Worm (Caenorhabditis elegans): ENCODE measurements around the gene fbxa-197.

Gene fbxa-197

DNA sequence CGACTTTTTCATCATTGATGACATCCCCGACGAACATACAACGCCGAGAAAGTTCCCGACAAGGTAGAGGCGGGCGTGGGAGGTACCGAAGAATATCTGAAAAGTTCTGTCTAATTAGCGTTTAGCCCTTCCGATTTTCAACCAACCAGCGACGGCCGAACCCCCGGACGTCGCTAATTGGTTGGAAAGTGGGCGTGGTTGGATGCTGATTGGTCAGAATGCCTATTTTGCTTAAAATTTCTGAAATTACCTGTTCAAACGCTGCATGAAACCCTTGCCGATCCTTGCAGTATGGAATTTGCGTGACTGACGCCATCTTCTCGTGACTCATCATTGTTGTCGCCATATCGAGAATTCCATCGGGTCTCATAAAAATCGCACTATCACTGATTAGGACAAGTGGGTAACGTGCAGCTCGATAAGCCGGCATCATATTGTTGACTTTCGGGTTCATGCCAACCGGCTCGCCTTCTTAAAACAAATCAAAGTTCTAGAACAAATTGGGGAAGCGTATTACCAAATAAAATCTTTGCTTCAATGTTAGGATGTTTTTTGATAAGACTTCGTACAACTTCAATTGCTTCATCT, 20.3 kb downstream of the fbxa-197 start:
- no peak for TF ChIP-seq tbx-37 (GFP tag; conservative IDR thresholded peaks at IDR 0.05)
- TF ChIP-seq B0310.2 (tag; optimal IDR thresholded peaks at IDR 0.05) = no peak
- no peak for TF ChIP-seq sea-1 (GFP tag; conservative IDR thresholded peaks at IDR 0.05)
- TF ChIP-seq hnd-1 (tag; optimal IDR thresholded peaks at IDR 0.05) = no peak
- TF ChIP-seq aly-1 (tag; optimal IDR thresholded peaks at IDR 0.05) = no peak
- no peak for TF ChIP-seq hmbx-1 (tag; optimal IDR thresholded peaks at IDR 0.05)
- TF ChIP-seq pes-1 (GFP tag; IDR thresholded peaks at IDR 0.05) = no peak
- no peak for TF ChIP-seq ama-1 (optimal IDR thresholded peaks at IDR 0.05)
- TF ChIP-seq flt-1 (GFP tag; IDR thresholded peaks at IDR 0.05) = no peak
- TF ChIP-seq scrt-1 (GFP tag; IDR thresholded peaks at IDR 0.05) = no peak
- TF ChIP-seq hmg-4 (GFP tag; optimal IDR thresholded peaks at IDR 0.05) = no peak
- no peak for TF ChIP-seq ceh-13 (GFP tag; optimal IDR thresholded peaks at IDR 0.05)
- no peak for TF ChIP-seq ceh-36 (tag; optimal IDR thresholded peaks at IDR 0.05)
- no peak for TF ChIP-seq F13C5.2 (tag; optimal IDR thresholded peaks at IDR 0.05)
- no peak for TF ChIP-seq ets-7 (tag; optimal IDR thresholded peaks at IDR 0.05)
- TF ChIP-seq tra-4 (tag; optimal IDR thresholded peaks at IDR 0.05) = no peak
- TF ChIP-seq tbx-11 (GFP tag; IDR thresholded peaks at IDR 0.05) = no peak

DNA sequence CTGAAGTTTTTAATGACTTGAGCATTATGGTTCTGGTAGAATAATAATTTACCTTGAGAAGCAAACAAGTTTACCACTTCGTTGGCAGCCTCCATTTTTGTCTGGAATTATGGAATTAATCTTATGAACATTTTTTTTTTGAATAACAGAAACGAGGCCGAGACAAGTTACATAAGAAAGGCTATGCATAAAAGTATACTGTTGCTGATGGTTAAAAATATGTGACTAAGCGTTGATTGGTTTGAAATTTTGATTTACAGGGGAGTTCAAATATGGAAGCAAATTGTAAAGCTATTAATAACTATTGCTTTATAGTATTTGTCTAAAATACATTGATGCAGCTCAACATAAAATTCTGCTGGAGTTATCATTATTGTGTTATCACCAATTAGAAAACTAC, 21.3 kb downstream of the fbxa-197 start, which contains the start of gene cgt-1:
cgt-1 (minus strand) TSS at position 101 of the 400 bp plus-strand sequence.
- TF ChIP-seq F13C5.2 (tag; optimal IDR thresholded peaks at IDR 0.05) (no peak), pes-1 (GFP tag; IDR thresholded peaks at IDR 0.05) (no peak), hmg-4 (GFP tag; optimal IDR thresholded peaks at IDR 0.05) (no peak), sea-1 (GFP tag; conservative IDR thresholded peaks at IDR 0.05) (no peak), flt-1 (GFP tag; IDR thresholded peaks at IDR 0.05) (no peak), hmbx-1 (tag; optimal IDR thresholded peaks at IDR 0.05) (no peak), scrt-1 (GFP tag; IDR thresholded peaks at IDR 0.05) (no peak), aly-1 (tag; optimal IDR thresholded peaks at IDR 0.05) (no peak), ets-7 (tag; optimal IDR thresholded peaks at IDR 0.05) (no peak), ceh-36 (tag; optimal IDR thresholded peaks at IDR 0.05) (no peak), tra-4 (tag; optimal IDR thresholded peaks at IDR 0.05) (no peak), hnd-1 (tag; optimal IDR thresholded peaks at IDR 0.05) (no peak)

DNA sequence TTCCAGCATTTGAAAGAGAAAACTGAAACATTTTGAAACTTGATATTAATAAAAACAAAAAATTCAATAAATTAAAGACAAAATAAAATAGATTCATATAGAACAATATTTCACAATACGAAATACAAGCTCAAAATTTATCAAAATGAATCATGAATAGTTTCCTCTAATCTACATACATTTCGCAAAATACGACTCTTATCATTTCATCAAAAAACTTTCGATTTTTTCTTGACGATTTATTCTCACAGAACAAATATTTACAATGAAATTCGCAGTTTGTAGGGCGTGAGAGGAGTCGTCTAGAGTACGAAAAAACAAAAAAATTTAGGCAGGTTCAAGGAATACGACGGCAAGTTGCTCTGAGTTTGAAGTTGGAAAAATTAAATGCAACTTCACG, 22.6 kb downstream of the fbxa-197 start:
- TF ChIP-seq ets-7 (tag; optimal IDR thresholded peaks at IDR 0.05) = no peak
- no peak for TF ChIP-seq ceh-13 (GFP tag; optimal IDR thresholded peaks at IDR 0.05)
- TF ChIP-seq tbx-11 (GFP tag; IDR thresholded peaks at IDR 0.05) = no peak
- TF ChIP-seq B0310.2 (tag; optimal IDR thresholded peaks at IDR 0.05) = no peak
- TF ChIP-seq tbx-37 (GFP tag; conservative IDR thresholded peaks at IDR 0.05) = no peak
- no peak for TF ChIP-seq hmg-4 (GFP tag; optimal IDR thresholded peaks at IDR 0.05)
- no peak for TF ChIP-seq ceh-36 (tag; optimal IDR thresholded peaks at IDR 0.05)
- TF ChIP-seq sea-1 (GFP tag; conservative IDR thresholded peaks at IDR 0.05) = no peak
- no peak for TF ChIP-seq hnd-1 (tag; optimal IDR thresholded peaks at IDR 0.05)
- no peak for TF ChIP-seq pes-1 (GFP tag; IDR thresholded peaks at IDR 0.05)
- TF ChIP-seq scrt-1 (GFP tag; IDR thresholded peaks at IDR 0.05) = no peak

DNA sequence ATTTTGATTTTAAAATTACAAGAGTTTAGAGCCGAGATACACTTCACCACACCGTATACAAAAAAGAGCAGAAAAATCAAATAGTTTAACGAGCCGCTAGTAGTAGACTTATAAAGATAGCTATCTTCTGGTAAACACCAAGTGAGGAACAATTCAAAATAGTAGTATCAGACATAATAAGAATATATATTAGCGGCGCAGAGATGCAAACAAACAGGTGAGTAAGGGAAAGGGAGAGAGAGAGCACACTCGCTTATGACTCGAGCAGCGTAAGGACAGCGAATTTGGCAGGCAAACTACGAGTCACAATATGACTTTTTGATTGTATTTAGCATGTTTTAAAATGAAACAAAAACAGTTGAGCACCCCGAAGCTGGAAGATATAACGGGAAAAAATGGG, 23.8 kb downstream of the fbxa-197 start:
- TF ChIP-seq B0310.2 (tag; optimal IDR thresholded peaks at IDR 0.05) (no peak), ceh-36 (tag; optimal IDR thresholded peaks at IDR 0.05) (no peak), aly-1 (tag; optimal IDR thresholded peaks at IDR 0.05) (no peak), F13C5.2 (tag; optimal IDR thresholded peaks at IDR 0.05) (no peak), ets-7 (tag; optimal IDR thresholded peaks at IDR 0.05) (no peak), pes-1 (GFP tag; IDR thresholded peaks at IDR 0.05) (no peak), flt-1 (GFP tag; IDR thresholded peaks at IDR 0.05) (no peak), sea-1 (GFP tag; conservative IDR thresholded peaks at IDR 0.05) (no peak), scrt-1 (GFP tag; IDR thresholded peaks at IDR 0.05) (no peak)

DNA sequence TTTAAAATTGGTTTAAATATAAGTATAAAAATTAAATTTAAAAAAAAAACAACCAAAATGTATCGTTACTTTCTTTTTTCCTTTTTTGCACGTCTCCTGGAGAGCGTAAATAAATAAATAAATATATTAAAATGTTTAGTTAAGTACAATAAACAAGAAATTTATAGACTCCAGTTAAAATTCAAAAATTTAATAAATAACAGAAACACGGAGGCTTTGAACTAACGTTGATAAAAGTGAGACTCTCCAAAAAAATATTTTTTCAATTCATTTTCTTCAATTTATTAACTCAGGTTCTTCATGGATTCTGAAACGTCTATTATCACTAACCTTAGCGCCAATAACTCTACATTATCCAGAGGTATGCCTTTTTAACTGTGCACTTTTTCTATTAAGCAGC, 24.3 kb downstream of the fbxa-197 start, which contains the start of gene T06C12.12:
T06C12.12 (plus strand) TSS at position 301 of the 400 bp plus-strand sequence.
- no peak for TF ChIP-seq ets-7 (tag; optimal IDR thresholded peaks at IDR 0.05)
- TF ChIP-seq flt-1 (GFP tag; IDR thresholded peaks at IDR 0.05) = no peak
- no peak for TF ChIP-seq hmg-4 (GFP tag; optimal IDR thresholded peaks at IDR 0.05)
- TF ChIP-seq tbx-11 (GFP tag; IDR thresholded peaks at IDR 0.05) = no peak

DNA sequence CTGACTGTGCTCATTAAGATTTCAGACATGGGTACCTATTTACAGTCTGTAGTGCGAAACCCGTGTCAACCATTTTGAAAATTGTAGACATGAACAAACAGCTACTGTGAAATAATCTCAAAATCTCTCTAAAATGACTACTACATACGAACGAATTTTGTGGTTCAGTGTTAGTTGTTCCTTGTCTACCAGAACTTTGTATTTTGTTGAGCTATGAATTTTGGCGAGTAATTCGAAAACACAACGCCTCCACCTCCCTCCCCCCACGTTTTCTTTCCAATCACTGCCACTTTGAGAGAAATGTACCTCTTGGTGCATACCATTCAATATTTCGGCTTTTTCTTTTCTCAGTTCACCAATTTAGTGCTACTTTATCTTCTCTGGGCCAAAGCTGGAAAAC, 25.2 kb downstream of the fbxa-197 start, which contains the start of gene T06C12.11:
T06C12.11 (plus strand) TSS at position 301 of the 400 bp plus-strand sequence.
- TF ChIP-seq hnd-1 (tag; optimal IDR thresholded peaks at IDR 0.05) (no peak), B0310.2 (tag; optimal IDR thresholded peaks at IDR 0.05) (no peak), tra-4 (tag; optimal IDR thresholded peaks at IDR 0.05) (no peak), sea-1 (GFP tag; conservative IDR thresholded peaks at IDR 0.05) (no peak), ets-7 (tag; optimal IDR thresholded peaks at IDR 0.05) (no peak), flt-1 (GFP tag; IDR thresholded peaks at IDR 0.05) (no peak), hmg-4 (GFP tag; optimal IDR thresholded peaks at IDR 0.05) (no peak), ceh-13 (GFP tag; optimal IDR thresholded peaks at IDR 0.05) (no peak), ama-1 (optimal IDR thresholded peaks at IDR 0.05) (no peak), aly-1 (tag; optimal IDR thresholded peaks at IDR 0.05) (no peak), ceh-36 (tag; optimal IDR thresholded peaks at IDR 0.05) (no peak), tbx-11 (GFP tag; IDR thresholded peaks at IDR 0.05) (no peak), pes-1 (GFP tag; IDR thresholded peaks at IDR 0.05) (no peak), tbx-37 (GFP tag; conservative IDR thresholded peaks at IDR 0.05) (no peak), F13C5.2 (tag; optimal IDR thresholded peaks at IDR 0.05) (no peak), scrt-1 (GFP tag; IDR thresholded peaks at IDR 0.05) (no peak), hmbx-1 (tag; optimal IDR thresholded peaks at IDR 0.05) (no peak)

DNA sequence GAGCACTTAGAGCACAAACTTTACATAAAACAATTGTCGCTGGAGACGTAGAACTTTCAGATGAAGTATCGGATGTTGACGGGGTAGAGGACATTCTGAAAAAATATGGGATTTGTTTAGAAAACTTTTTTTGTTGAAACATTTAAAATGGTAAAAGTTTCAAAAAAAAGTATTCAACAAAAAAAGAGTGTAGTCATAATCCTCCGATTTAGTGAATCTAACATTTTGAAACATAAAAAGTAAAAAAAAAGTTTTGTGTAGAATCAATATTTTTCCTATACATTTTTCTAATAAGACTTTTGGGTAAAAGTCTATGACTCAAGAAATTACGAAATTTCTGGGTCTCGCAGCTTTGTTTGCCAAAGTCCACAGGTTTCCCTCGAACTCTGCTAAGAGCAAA, 29.2 kb downstream of the fbxa-197 start, which contains the start of gene nhr-213:
nhr-213 (minus strand) TSS at position 101 of the 400 bp plus-strand sequence.
- TF ChIP-seq scrt-1 (GFP tag; IDR thresholded peaks at IDR 0.05) (no peak), hmg-4 (GFP tag; optimal IDR thresholded peaks at IDR 0.05) (no peak), B0310.2 (tag; optimal IDR thresholded peaks at IDR 0.05) (no peak), F13C5.2 (tag; optimal IDR thresholded peaks at IDR 0.05) (no peak), tra-4 (tag; optimal IDR thresholded peaks at IDR 0.05) (no peak), pes-1 (GFP tag; IDR thresholded peaks at IDR 0.05) (no peak), ama-1 (optimal IDR thresholded peaks at IDR 0.05) (no peak), ceh-36 (tag; optimal IDR thresholded peaks at IDR 0.05) (no peak), aly-1 (tag; optimal IDR thresholded peaks at IDR 0.05) (no peak), tbx-11 (GFP tag; IDR thresholded peaks at IDR 0.05) (no peak), tbx-37 (GFP tag; conservative IDR thresholded peaks at IDR 0.05) (no peak), hnd-1 (tag; optimal IDR thresholded peaks at IDR 0.05) (no peak), hmbx-1 (tag; optimal IDR thresholded peaks at IDR 0.05) (no peak), ets-7 (tag; optimal IDR thresholded peaks at IDR 0.05) (no peak), flt-1 (GFP tag; IDR thresholded peaks at IDR 0.05) (no peak)

All from whole organism, early embryonic.